Fruit fly (Drosophila melanogaster): ENCODE results near the gene Ptp61F.

Ptp61F gene

dm6 chr3L:1368201-1368617 is 106.8 kb downstream of the Ptp61F start (continued):
- TF ChIP-seq net (GFP tag; optimal IDR thresholded peaks at IDR 0.05): peak; percentile 58
- TF ChIP-seq Eip75B (GFP tag; optimal IDR thresholded peaks at IDR 0.05): peak; percentile 67
- TF ChIP-seq Gug (GFP tag; IDR thresholded peaks at IDR 0.05): no peak
- TF ChIP-seq salr (GFP tag; optimal IDR thresholded peaks at IDR 0.05): no peak
- TF ChIP-seq CG3032 (tag; optimal IDR thresholded peaks at IDR 0.05): peak; percentile 55
- peak; percentile 75 for TF ChIP-seq acj6 (GFP tag; optimal IDR thresholded peaks at IDR 0.05)
- TF ChIP-seq CG10669 (GFP tag; optimal IDR thresholded peaks at IDR 0.05): peak; percentile 32
- TF ChIP-seq CG6163 (GFP tag; IDR thresholded peaks at IDR 0.05): peak; percentile 88
- peak; percentile 7 for TF ChIP-seq CG6808 (GFP tag; optimal IDR thresholded peaks at IDR 0.05)
- TF ChIP-seq fd59A (GFP tag; optimal IDR thresholded peaks at IDR 0.05): peak; percentile 15
- peak; percentile 64 for TF ChIP-seq achi (GFP tag; optimal IDR thresholded peaks at IDR 0.05)
- no peak for TF ChIP-seq fd85E (GFP tag; optimal IDR thresholded peaks at IDR 0.05)
- peak; percentile 71 for TF ChIP-seq vri (GFP tag; optimal IDR thresholded peaks at IDR 0.05)
- peak; percentile 2 for TF ChIP-seq CG9139 (GFP tag; optimal IDR thresholded peaks at IDR 0.05)
- peak; percentile 33; the same call in 2 of the 3 replicates for TF ChIP-seq CG8119 (GFP tag; IDR thresholded peaks at IDR 0.05)
- TF ChIP-seq cyc (GFP tag; optimal IDR thresholded peaks at IDR 0.05): peak; percentile 86
- TF ChIP-seq Blimp-1 (GFP tag; optimal IDR thresholded peaks at IDR 0.05): peak; percentile 33
- peak; percentile 34 for TF ChIP-seq CG11762 (GFP tag; optimal IDR thresholded peaks at IDR 0.05; ENCODE audit: insufficient read depth)
- peak; percentile 76 for TF ChIP-seq lz (GFP tag; optimal IDR thresholded peaks at IDR 0.05)
- TF ChIP-seq Eip93F (GFP tag; optimal IDR thresholded peaks at IDR 0.05): no peak
- TF ChIP-seq eg (GFP tag; IDR thresholded peaks at IDR 0.05): peak; percentile 35; the same call in 1 of the 3 replicates
- TF ChIP-seq CG11294 (GFP tag; IDR thresholded peaks at IDR 0.05): peak; percentile 43; the same call in 1 of the 2 replicates
- peak; percentile 95 for TF ChIP-seq svp (GFP tag)
- peak; percentile 68 for TF ChIP-seq CG11902 (GFP tag; optimal IDR thresholded peaks at IDR 0.05)
- peak; percentile 53 for TF ChIP-seq CG10631 (GFP tag; optimal IDR thresholded peaks at IDR 0.05)
- TF ChIP-seq topi (GFP tag; optimal IDR thresholded peaks at IDR 0.05): peak; percentile 83
- peak; percentile 89 for TF ChIP-seq CG31627 (GFP tag; optimal IDR thresholded peaks at IDR 0.05)
- TF ChIP-seq CG7368 (GFP tag; optimal IDR thresholded peaks at IDR 0.05): peak; percentile 61

- no peak for TF ChIP-seq Smox (GFP tag; optimal IDR thresholded peaks at IDR 0.05)
- TF ChIP-seq dsx (GFP tag; optimal IDR thresholded peaks at IDR 0.05; ENCODE audit: poor library complexity, severe bottlenecking): peak; percentile 96
- no peak for TF ChIP-seq CG8319 (GFP tag; optimal IDR thresholded peaks at IDR 0.05)
- TF ChIP-seq Blimp-1 (GFP tag; optimal IDR thresholded peaks at IDR 0.05): no peak
- TF ChIP-seq achi (GFP tag; optimal IDR thresholded peaks at IDR 0.05): no peak
- peak; percentile 86 for TF ChIP-seq CG6163 (GFP tag; IDR thresholded peaks at IDR 0.05)
- TF ChIP-seq esn (GFP tag; optimal IDR thresholded peaks at IDR 0.05): no peak
- TF ChIP-seq topi (GFP tag; optimal IDR thresholded peaks at IDR 0.05): no peak
- TF ChIP-seq CG8119 (GFP tag; IDR thresholded peaks at IDR 0.05): peak; percentile 58
- TF ChIP-seq CG1621 (tag; optimal IDR thresholded peaks at IDR 0.05): peak; percentile 47
- TF ChIP-seq CG10669 (GFP tag; optimal IDR thresholded peaks at IDR 0.05): no peak
- TF ChIP-seq OdsH (GFP tag; optimal IDR thresholded peaks at IDR 0.05): no peak
- TF ChIP-seq Ets96B (tag; optimal IDR thresholded peaks at IDR 0.05): no peak
- TF ChIP-seq fkh (GFP tag; optimal IDR thresholded peaks at IDR 0.05): no peak
- TF ChIP-seq net (GFP tag; optimal IDR thresholded peaks at IDR 0.05): no peak
- TF ChIP-seq CG9139 (GFP tag; optimal IDR thresholded peaks at IDR 0.05): peak; percentile 25
- peak; percentile 56 for TF ChIP-seq CG15336 (GFP tag; IDR thresholded peaks at IDR 0.05)
- TF ChIP-seq CG32006 (GFP tag; optimal IDR thresholded peaks at IDR 0.05): peak; percentile 16
- TF ChIP-seq dac (GFP tag; optimal IDR thresholded peaks at IDR 0.05): no peak
- no peak for TF ChIP-seq CG34406 (GFP tag; optimal IDR thresholded peaks at IDR 0.05)
- TF ChIP-seq CG11762 (GFP tag; optimal IDR thresholded peaks at IDR 0.05; ENCODE audit: insufficient read depth): no peak
- TF ChIP-seq CG11902 (GFP tag; optimal IDR thresholded peaks at IDR 0.05): no peak
- TF ChIP-seq CG6808 (GFP tag; optimal IDR thresholded peaks at IDR 0.05): peak; percentile 3
- TF ChIP-seq cyc (GFP tag; optimal IDR thresholded peaks at IDR 0.05): no peak
- TF ChIP-seq acj6 (GFP tag; optimal IDR thresholded peaks at IDR 0.05): no peak
- peak; percentile 69 to 72 for TF ChIP-seq ss (GFP tag; optimal IDR thresholded peaks at IDR 0.05)
- no peak for TF ChIP-seq CG3032 (tag; optimal IDR thresholded peaks at IDR 0.05)
- no peak for TF ChIP-seq Ets21C (GFP tag; optimal IDR thresholded peaks at IDR 0.05)
- no peak for TF ChIP-seq CG6276 (GFP tag; optimal IDR thresholded peaks at IDR 0.05)
- no peak for TF ChIP-seq spab (GFP tag; optimal IDR thresholded peaks at IDR 0.05)
- no peak for TF ChIP-seq CG31627 (GFP tag; optimal IDR thresholded peaks at IDR 0.05)
- TF ChIP-seq lz (GFP tag; optimal IDR thresholded peaks at IDR 0.05): no peak
- no peak for TF ChIP-seq Eip75B (GFP tag; optimal IDR thresholded peaks at IDR 0.05)
- peak; percentile 28 for TF ChIP-seq Eip78C (GFP tag)
- peak; percentile 79 for TF ChIP-seq eg (GFP tag; IDR thresholded peaks at IDR 0.05)
These were observed 108.0 kb downstream of the Ptp61F start for dm6 chr3L:1366879-1367650.
